Worm (Caenorhabditis elegans) whole organism, L3 larva: ENCODE data around the gene vnut-1.

Source experiments
- ceh-9 ChIP-seq: sonication (generic microtip); optimal IDR thresholded peaks from 2 replicates; lab custom pipeline; 2018; ENCODE audit warnings: missing biosample characterization, missing genetic modification characterization
- elt-1 ChIP-seq: fragments of 150-350 bp; optimal IDR thresholded peaks from 2 replicates; lab custom pipeline; 2014; ENCODE audit warnings: missing biosample characterization, missing genetic modification characterization
- fkh-10 ChIP-seq: sonication (generic microtip); optimal IDR thresholded peaks from 2 replicates; lab custom pipeline; 2017; ENCODE audit warnings: missing biosample characterization, missing genetic modification reagents, missing genetic modification characterization
- nhr-28 ChIP-seq: fragments of 150-350 bp; optimal IDR thresholded peaks from 2 replicates; lab custom pipeline; 2014; ENCODE audit warnings: missing biosample characterization, missing genetic modification characterization
- nhr-67 ChIP-seq: fragments of 150-350 bp; optimal IDR thresholded peaks from 2 replicates; lab custom pipeline; 2014; ENCODE audit warnings: missing biosample characterization, missing genetic modification characterization
- pha-4 ChIP-seq: fragments of 150-350 bp; optimal IDR thresholded peaks from 2 replicates; lab custom pipeline; 2014; ENCODE audit warnings: missing biosample characterization, missing genetic modification reagents, missing genetic modification characterization
- zag-1 ChIP-seq: fragments of 150-350 bp; optimal IDR thresholded peaks from 2 replicates; lab custom pipeline; 2014; ENCODE audit warnings: missing biosample characterization, missing genetic modification characterization

DNA sequence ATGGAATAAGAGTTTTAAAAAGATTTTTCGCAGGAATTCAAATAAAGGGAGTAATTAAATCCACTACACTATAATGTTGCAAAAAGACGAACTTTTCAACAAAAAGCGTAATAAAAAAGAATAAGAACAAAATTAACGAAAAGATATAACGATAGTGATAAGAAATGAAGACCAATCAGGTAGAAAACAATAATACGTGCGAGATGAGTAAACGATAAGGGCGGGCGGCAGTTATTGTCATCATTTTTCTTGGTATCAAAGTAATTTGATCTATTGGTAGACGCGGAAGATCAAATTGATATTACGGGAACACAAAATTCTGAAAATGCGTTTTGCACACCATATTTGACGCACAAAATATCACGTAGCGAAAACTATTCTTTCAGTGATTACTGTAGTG, 4.9 kb downstream of the vnut-1 start:
- no peak for TF ChIP-seq zag-1
- no peak for TF ChIP-seq fkh-10 (GFP tag; lab: Kevin White, UChicago)
- TF ChIP-seq nhr-28 (tag; lab: Kevin White, UChicago) = no peak
- no peak for TF ChIP-seq ceh-9
- no peak for TF ChIP-seq elt-1 (tag; lab: Kevin White, UChicago)
- no peak for TF ChIP-seq pha-4
- TF ChIP-seq nhr-67 (tag; lab: Kevin White, UChicago) = no peak
